Worm (Caenorhabditis elegans) whole organism, L1 larva: ENCODE measurements around the gene Y66C5A.1.

Experiments
- C04F5.9 ChIP-seq: sonication (generic microtip); optimal IDR thresholded peaks from 2 replicates; lab custom pipeline; 2016; ENCODE audit warnings: missing genetic modification characterization, missing compliant biosample characterization
- C16A3.4 ChIP-seq: fragments of 150-350 bp; optimal IDR thresholded peaks from 2 replicates; lab custom pipeline; 2014; ENCODE audit warnings: missing biosample characterization, missing genetic modification characterization
- C34B4.2 ChIP-seq: sonication (generic microtip); optimal IDR thresholded peaks from 2 replicates; lab custom pipeline; 2017; ENCODE audit warnings: mild to moderate bottlenecking, missing genetic modification characterization, missing compliant biosample characterization
- F16B12.6 ChIP-seq: fragments of 150-350 bp; optimal IDR thresholded peaks from 2 replicates; lab custom pipeline; 2014; ENCODE audit warnings: missing biosample characterization, missing genetic modification characterization
- aha-1 ChIP-seq: fragments of 150-350 bp; optimal IDR thresholded peaks from 2 replicates; lab custom pipeline; 2014; ENCODE audit warnings: missing biosample characterization, missing genetic modification characterization
- ama-1 ChIP-seq: fragments of 150-350 bp; optimal IDR thresholded peaks from 2 replicates; lab custom pipeline; 2014
- blmp-1 ChIP-seq: fragments of 150-350 bp; optimal IDR thresholded peaks from 2 replicates; lab custom pipeline; 2014; ENCODE audit warnings: missing biosample characterization, missing genetic modification characterization
- ceh-8 ChIP-seq: fragments of 200-800 bp; sonication (Bioruptor generic); optimal IDR thresholded peaks from 2 replicates; lab custom pipeline; 2018; ENCODE audit warnings: mild to moderate bottlenecking, missing genetic modification characterization, moderate library complexity, missing compliant biosample characterization
- ceh-82 ChIP-seq, 3 experiments: fragments of 150-350 bp in 1 of 3; sonication (generic microtip) in 2 of 3; optimal IDR thresholded peaks; 2 replicates each; lab custom pipeline; 2014 to 2017; ENCODE audit warnings: missing biosample characterization in 3 of 3, missing genetic modification characterization in 3 of 3
- ceh-88 ChIP-seq: fragments of 200-800 bp; sonication (Bioruptor generic); IDR thresholded peaks from 2 replicates; pipeline ENCODE4 v1.3.6; 2022; ENCODE audit warnings: missing genetic modification characterization, missing compliant biosample characterization
- ces-1 ChIP-seq: fragments of 150-350 bp; optimal IDR thresholded peaks from 2 replicates; lab custom pipeline; 2014; ENCODE audit warnings: missing biosample characterization, missing genetic modification reagents, missing genetic modification characterization
- dpl-1 ChIP-seq, 3 experiments: fragments of 150-350 bp in 2 of 3; sonication (generic microtip) in 1 of 3; optimal IDR thresholded peaks; 2 replicates each; lab custom pipeline; 2014 to 2017; ENCODE audit warnings: missing biosample characterization in 3 of 3, missing genetic modification characterization in 3 of 3, missing genetic modification reagents in 3 of 3
- efl-1 ChIP-seq, 4 experiments: fragments of 150-350 bp; optimal IDR thresholded peaks in 3 of 4; peaks in 1 of 4; 1 replicate in 1 of 4; 2 replicates in 3 of 4; lab custom pipeline; 2014; ENCODE audit warnings: missing biosample characterization in 2 of 4, missing genetic modification characterization in 2 of 4, missing genetic modification reagents in 2 of 4
- efl-3 ChIP-seq: fragments of 200-800 bp; sonication (Bioruptor generic); optimal IDR thresholded peaks from 2 replicates; lab custom pipeline; 2018; ENCODE audit warnings: mild to moderate bottlenecking, missing genetic modification characterization, missing compliant biosample characterization
- egl-13 ChIP-seq: sonication (generic microtip); optimal IDR thresholded peaks from 2 replicates; lab custom pipeline; 2016; ENCODE audit warnings: missing genotype, missing genetic modification reagents, missing genetic modification characterization, missing compliant biosample characterization
- elt-2 ChIP-seq: sonication (generic microtip); optimal IDR thresholded peaks from 2 replicates; lab custom pipeline; 2016; ENCODE audit warnings: missing genetic modification characterization, mild to moderate bottlenecking, inconsistent platforms, missing compliant biosample characterization, missing genetic modification reagents
- fkh-10 ChIP-seq: sonication (generic microtip); optimal IDR thresholded peaks from 2 replicates; lab custom pipeline; 2017; ENCODE audit warnings: missing biosample characterization, missing genetic modification reagents, missing genetic modification characterization
- grh-1 ChIP-seq: fragments of 200-800 bp; sonication (Bioruptor generic); IDR thresholded peaks from 2 replicates; pipeline ENCODE4 v1.3.6; 2022; ENCODE audit warnings: missing genetic modification reagents, missing genetic modification characterization, missing compliant biosample characterization
- hlh-17 ChIP-seq: fragments of 200-800 bp; sonication (Bioruptor generic); optimal IDR thresholded peaks from 2 replicates; lab custom pipeline; 2018; ENCODE audit warnings: missing genetic modification characterization, mild to moderate bottlenecking, missing compliant biosample characterization, moderate library complexity, borderline replicate concordance
- irx-1 ChIP-seq: sonication (generic microtip); optimal IDR thresholded peaks from 2 replicates; lab custom pipeline; 2016; ENCODE audit warnings: missing genetic modification characterization, missing compliant biosample characterization
- jun-1 ChIP-seq: fragments of 150-350 bp; optimal IDR thresholded peaks from 2 replicates; lab custom pipeline; 2014; ENCODE audit warnings: missing biosample characterization, missing genetic modification reagents, missing genetic modification characterization
- lin-13 ChIP-seq: fragments of 150-350 bp; optimal IDR thresholded peaks from 2 replicates; lab custom pipeline; 2014; ENCODE audit warnings: missing biosample characterization, missing genetic modification reagents, missing genetic modification characterization
- lin-14 ChIP-seq: fragments of 200-800 bp; sonication (Bioruptor generic); optimal IDR thresholded peaks from 2 replicates; lab custom pipeline; 2018; ENCODE audit warnings: mild to moderate bottlenecking, missing genetic modification characterization, moderate library complexity, missing compliant biosample characterization
- lir-3 ChIP-seq: sonication (generic microtip); optimal IDR thresholded peaks from 2 replicates; lab custom pipeline; 2016; ENCODE audit warnings: mild to moderate bottlenecking, missing genetic modification characterization, moderate library complexity, missing compliant biosample characterization; ENCODE audit not compliant: poor library complexity
- lsy-2 ChIP-seq, 2 experiments: fragments of 150-350 bp; optimal IDR thresholded peaks; 2 replicates each; lab custom pipeline; 2014; ENCODE audit warnings: missing biosample characterization in 2 of 2, missing genetic modification characterization in 2 of 2
- mab-9 ChIP-seq: fragments of 200-800 bp; sonication (Bioruptor generic); IDR thresholded peaks from 2 replicates; pipeline ENCODE4 v1.3.6; 2022; ENCODE audit warnings: missing genetic modification reagents, missing genetic modification characterization, missing compliant biosample characterization
- mef-2 ChIP-seq: fragments of 150-350 bp; optimal IDR thresholded peaks from 2 replicates; lab custom pipeline; 2014; ENCODE audit warnings: missing biosample characterization, missing genetic modification characterization
- mep-1 ChIP-seq: fragments of 150-350 bp; optimal IDR thresholded peaks from 2 replicates; lab custom pipeline; 2014; ENCODE audit warnings: missing biosample characterization, missing genetic modification characterization
- nhr-12 ChIP-seq: sonication (generic microtip); optimal IDR thresholded peaks from 2 replicates; lab custom pipeline; 2017; ENCODE audit warnings: missing biosample characterization, missing genetic modification characterization
- nhr-19 ChIP-seq: fragments of 200-800 bp; sonication (Bioruptor generic); conservative IDR thresholded peaks from 2 replicates; pipeline ENCODE4 v1.3.6; 2022; ENCODE audit warnings: missing genetic modification characterization, missing compliant biosample characterization
- nhr-28 ChIP-seq: fragments of 150-350 bp; optimal IDR thresholded peaks from 2 replicates; lab custom pipeline; 2014; ENCODE audit warnings: missing biosample characterization, missing genetic modification characterization
- nhr-47 ChIP-seq: sonication (generic microtip); optimal IDR thresholded peaks from 2 replicates; lab custom pipeline; 2016; ENCODE audit warnings: mild to moderate bottlenecking, missing genetic modification characterization, moderate library complexity, missing compliant biosample characterization
- nhr-71 ChIP-seq: sonication (generic microtip); optimal IDR thresholded peaks from 2 replicates; lab custom pipeline; 2016; ENCODE audit warnings: mild to moderate bottlenecking, missing genetic modification characterization, moderate library complexity, missing compliant biosample characterization
- nhr-77 ChIP-seq: fragments of 150-350 bp; optimal IDR thresholded peaks from 2 replicates; lab custom pipeline; 2014; ENCODE audit warnings: missing biosample characterization, missing genetic modification characterization
- nhr-84 ChIP-seq: sonication (generic microtip); optimal IDR thresholded peaks from 2 replicates; lab custom pipeline; 2017; ENCODE audit warnings: missing biosample characterization, missing genetic modification characterization
- nhr-85 ChIP-seq: sonication (generic microtip); peaks from one replicate; lab custom pipeline; 2016; ENCODE audit warnings: missing genetic modification characterization, inconsistent platforms, missing compliant biosample characterization
- pag-3 ChIP-seq: sonication (generic microtip); optimal IDR thresholded peaks from 2 replicates; lab custom pipeline; 2017; ENCODE audit warnings: missing genetic modification characterization, mild to moderate bottlenecking, missing compliant biosample characterization, antibody characterized with exemption, borderline replicate concordance; ENCODE audit not compliant: insufficient read depth
- pax-3 ChIP-seq: fragments of 200-800 bp; sonication (Bioruptor generic); optimal IDR thresholded peaks from 2 replicates; lab custom pipeline; 2018; ENCODE audit warnings: mild to moderate bottlenecking, missing genetic modification characterization, moderate library complexity, missing compliant biosample characterization
- pqm-1 ChIP-seq: sonication (generic microtip); optimal IDR thresholded peaks from 3 replicates; lab custom pipeline; 2017; ENCODE audit warnings: missing biosample characterization, missing genetic modification characterization
- rnt-1 ChIP-seq: sonication (generic microtip); optimal IDR thresholded peaks from 2 replicates; lab custom pipeline; 2016; ENCODE audit warnings: mild to moderate bottlenecking, missing genetic modification characterization, moderate library complexity, missing compliant biosample characterization
- skn-1 ChIP-seq: fragments of 150-350 bp; optimal IDR thresholded peaks from 2 replicates; lab custom pipeline; 2014; ENCODE audit warnings: missing biosample characterization, missing genetic modification characterization
- snpc-4 ChIP-seq: fragments of 150-350 bp; optimal IDR thresholded peaks from 2 replicates; lab custom pipeline; 2014; ENCODE audit warnings: missing biosample characterization, missing genetic modification characterization
- sox-4 ChIP-seq: sonication (generic microtip); optimal IDR thresholded peaks from 2 replicates; lab custom pipeline; 2016; ENCODE audit warnings: missing genetic modification characterization, missing compliant biosample characterization
- sptf-1 ChIP-seq: fragments of 150-350 bp; optimal IDR thresholded peaks from 2 replicates; lab custom pipeline; 2014; ENCODE audit warnings: missing biosample characterization, missing genetic modification characterization
- sup-37 ChIP-seq: fragments of 200-800 bp; sonication (Bioruptor generic); optimal IDR thresholded peaks from 2 replicates; lab custom pipeline; 2018; ENCODE audit warnings: mild to moderate bottlenecking, missing genetic modification characterization, missing compliant biosample characterization
- swsn-7 ChIP-seq: sonication (generic microtip); optimal IDR thresholded peaks from 2 replicates; lab custom pipeline; 2016; ENCODE audit warnings: missing genetic modification characterization, missing compliant biosample characterization
- unc-30 ChIP-seq: sonication (generic microtip); optimal IDR thresholded peaks from 2 replicates; lab custom pipeline; 2017; ENCODE audit warnings: missing biosample characterization, missing genetic modification characterization
- unc-62 ChIP-seq: fragments of 150-350 bp; optimal IDR thresholded peaks from 2 replicates; lab custom pipeline; 2014; ENCODE audit warnings: missing biosample characterization, missing genetic modification reagents, missing genetic modification characterization
- xbp-1 ChIP-seq: sonication (generic microtip); optimal IDR thresholded peaks from 2 replicates; lab custom pipeline; 2016; ENCODE audit warnings: missing genetic modification characterization, missing compliant biosample characterization
- zag-1 ChIP-seq: fragments of 150-350 bp; optimal IDR thresholded peaks from 2 replicates; lab custom pipeline; 2014; ENCODE audit warnings: missing biosample characterization, missing genetic modification characterization
- zip-4 ChIP-seq: fragments of 200-800 bp; sonication (Bioruptor generic); optimal IDR thresholded peaks from 2 replicates; lab custom pipeline; 2018; ENCODE audit warnings: mild to moderate bottlenecking, missing genetic modification characterization, moderate library complexity, missing compliant biosample characterization
- ztf-11 ChIP-seq, 2 experiments: sonication (generic microtip); optimal IDR thresholded peaks; 2 replicates each; lab custom pipeline; 2016 to 2017; ENCODE audit warnings: missing genetic modification characterization in 2 of 2, missing biosample characterization in 1 of 2, missing compliant biosample characterization in 1 of 2
- ztf-4 ChIP-seq: fragments of 150-350 bp; optimal IDR thresholded peaks from 2 replicates; lab custom pipeline; 2014; ENCODE audit warnings: missing biosample characterization, missing genetic modification characterization

Y66C5A.1 gene

DNA sequence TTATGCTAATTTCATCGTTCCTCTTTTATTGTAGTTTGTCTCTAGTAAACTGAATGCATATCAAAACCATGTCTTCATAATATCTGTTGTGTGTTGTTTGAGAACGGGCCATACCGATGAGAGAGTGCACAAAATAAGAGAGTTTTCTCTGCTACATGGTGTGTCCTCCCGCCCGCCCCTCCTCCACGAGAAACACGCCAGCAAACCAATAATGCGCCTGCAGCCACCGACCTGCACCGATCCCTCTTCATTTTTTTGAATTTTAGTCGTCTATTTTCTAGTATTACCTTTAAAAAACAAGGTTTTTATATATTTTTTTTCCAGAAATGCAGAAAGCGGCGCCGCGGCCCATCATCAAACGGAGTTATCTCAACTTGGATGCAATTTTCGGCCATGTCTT, 24.9 kb upstream of the Y66C5A.1 start, which contains the start of gene gfi-3 (continued):
- TF ChIP-seq fkh-10 (GFP tag; lab: Kevin White, UChicago) (peak; percentile 6), unc-30 (tag; lab: Kevin White, UChicago) (no peak), snpc-4 (tag; lab: Kevin White, UChicago) (peak; percentile 89), sptf-1 (tag; lab: Kevin White, UChicago) (no peak), ztf-11 (tag; optimal IDR thresholded peaks at IDR 0.05; lab: Kevin White, UChicago) (peak in 1 of 2 experiments; percentile 71), aha-1 (tag; lab: Kevin White, UChicago) (peak; percentile 42), mep-1 (tag; lab: Kevin White, UChicago) (peak; percentile 75), elt-2 (tag; lab: Kevin White, UChicago) (peak; percentile 45), nhr-28 (tag; lab: Kevin White, UChicago) (no peak), nhr-47 (tag; lab: Kevin White, UChicago) (peak; percentile 89), zag-1 (tag; lab: Kevin White, UChicago) (no peak), ceh-8 (GFP tag; lab: Kevin White, UChicago) (peak; percentile 7), xbp-1 (tag; lab: Kevin White, UChicago) (peak; percentile 81), irx-1 (tag; lab: Kevin White, UChicago) (peak; percentile 72), zip-4 (GFP tag; lab: Kevin White, UChicago) (peak; percentile 51), F16B12.6 (tag; lab: Kevin White, UChicago) (peak; percentile 33), egl-13 (no peak), pax-3 (peak; percentile 49), swsn-7 (tag; lab: Kevin White, UChicago) (peak; percentile 93), lir-3 (peak; percentile 44), ces-1 (no peak), nhr-12 (tag; lab: Kevin White, UChicago) (no peak), ztf-4 (peak; percentile 57), grh-1 (GFP tag; lab: Robert Waterston, UW) (peak; percentile 84), nhr-19 (GFP tag; lab: Robert Waterston, UW) (peak; percentile 90), ceh-88 (GFP tag; lab: Robert Waterston, UW) (0 out of 2 replicates have a peak, but pooled peaks have one; percentile 14), rnt-1 (tag; lab: Kevin White, UChicago) (peak; percentile 91), efl-1 (optimal IDR thresholded peaks at IDR 0.05; lab: Kevin White, UChicago) (peak; percentile 66 to 74), efl-1 (GFP tag; optimal IDR thresholded peaks at IDR 0.05 in 1 of 2; lab: Kevin White, UChicago) (peak; percentile 58 to 97), skn-1 (peak; percentile 60), nhr-77 (peak; percentile 65), nhr-85 (peak; percentile 92), blmp-1 (tag; lab: Kevin White, UChicago) (peak; percentile 56), C04F5.9 (no peak), lin-13 (GFP tag; lab: Kevin White, UChicago) (peak; percentile 85), ama-1 (no peak), efl-3 (GFP tag; lab: Kevin White, UChicago) (no peak), mef-2 (no peak), dpl-1 (GFP tag; optimal IDR thresholded peaks at IDR 0.05; lab: Kevin White, UChicago) (peak; percentile 68 to 79 (median 74)), sox-4 (tag; lab: Kevin White, UChicago) (peak; percentile 42), pqm-1 (tag; lab: Kevin White, UChicago) (no peak), unc-62 (GFP tag; lab: Kevin White, UChicago) (no peak), jun-1 (tag; lab: Kevin White, UChicago) (peak; percentile 71), C16A3.4 (tag; lab: Kevin White, UChicago) (peak; percentile 76), ceh-82 (tag; optimal IDR thresholded peaks at IDR 0.05; lab: Kevin White, UChicago) (peak; percentile 73 to 80 (median 79)), lsy-2 (tag; optimal IDR thresholded peaks at IDR 0.05; lab: Kevin White, UChicago) (peak; percentile 79 to 86), C34B4.2 (tag; lab: Kevin White, UChicago) (no peak), nhr-84 (tag; lab: Kevin White, UChicago) (no peak), mab-9 (peak; percentile 54; the same call in 1 of the 2 replicates), pag-3 (tag; lab: Kevin White, UChicago) (no peak), nhr-71 (tag; lab: Kevin White, UChicago) (peak; percentile 93), lin-14 (peak; percentile 94), hlh-17 (GFP tag; lab: Kevin White, UChicago) (no peak), sup-37 (peak; percentile 57)
